Fruit fly (Drosophila melanogaster) whole organism, embryonic: ENCODE results near the gene UQCR-C2.
A peak's percentile ranks its signal among the peaks of the same experiment; 100 is the strongest.

Source experiments
- B-H2 ChIP-seq: fragments of 200-800 bp; sonication (Bioruptor generic); optimal IDR thresholded peaks from 2 replicates; lab custom pipeline; 2018; ENCODE audit warnings: missing biosample characterization, mild to moderate bottlenecking, missing genetic modification characterization
- BEAF-32 ChIP-seq: fragments of 200-800 bp; sonication (Bioruptor generic); optimal IDR thresholded peaks from 3 replicates; lab custom pipeline; 2017; ENCODE audit warnings: missing biosample characterization, missing genetic modification characterization, mild to moderate bottlenecking, moderate library complexity, missing genetic modification reagents
- CG10147 ChIP-seq: fragments of 200-800 bp; sonication (Bioruptor generic); optimal IDR thresholded peaks from 2 replicates; lab custom pipeline; 2019; ENCODE audit warnings: missing biosample characterization, mild to moderate bottlenecking, missing genetic modification characterization, moderate library complexity
- CG10366 ChIP-seq: fragments of 200-800 bp; sonication (Bioruptor generic); IDR thresholded peaks from 2 replicates; pipeline ENCODE4 v1.3.6; 2022; ENCODE audit warnings: missing biosample characterization, missing genetic modification characterization
- CG10543 ChIP-seq: fragments of 200-800 bp; sonication (Bioruptor generic); optimal IDR thresholded peaks from 3 replicates; lab custom pipeline; 2017; ENCODE audit warnings: missing biosample characterization, mild to moderate bottlenecking, missing genetic modification characterization, moderate library complexity
- CG10979 ChIP-seq: fragments of 200-800 bp; sonication (Bioruptor generic); optimal IDR thresholded peaks from 2 replicates; lab custom pipeline; 2018; ENCODE audit warnings: missing biosample characterization, mild to moderate bottlenecking, missing genetic modification characterization, moderate library complexity
- CG11560 ChIP-seq: fragments of 200-800 bp; sonication (Bioruptor generic); IDR thresholded peaks from 3 replicates; pipeline ENCODE4 v1.3.6; 2022; ENCODE audit warnings: missing biosample characterization, missing genetic modification characterization
- CG1233 ChIP-seq: fragments of 200-800 bp; sonication (Bioruptor generic); optimal IDR thresholded peaks from 4 replicates; lab custom pipeline; 2018; ENCODE audit warnings: missing biosample characterization, mild to moderate bottlenecking, missing genetic modification characterization
- CG13624 ChIP-seq: fragments of 200-800 bp; sonication (Bioruptor generic); optimal IDR thresholded peaks from 2 replicates; lab custom pipeline; 2016; ENCODE audit warnings: missing biosample characterization, missing genetic modification characterization
- CG15269 ChIP-seq: fragments of 200-800 bp; sonication (Bioruptor generic); optimal IDR thresholded peaks from 2 replicates; lab custom pipeline; 2018; ENCODE audit warnings: missing biosample characterization, mild to moderate bottlenecking, missing genetic modification characterization, moderate library complexity
- CG15696 ChIP-seq: fragments of 200-800 bp; sonication (Bioruptor generic); optimal IDR thresholded peaks from 2 replicates; lab custom pipeline; 2019; ENCODE audit warnings: missing biosample characterization, mild to moderate bottlenecking, missing genetic modification characterization, moderate library complexity
- CG1602 ChIP-seq: fragments of 200-800 bp; sonication (Bioruptor generic); optimal IDR thresholded peaks from 3 replicates; lab custom pipeline; 2016; ENCODE audit warnings: missing biosample characterization, missing genetic modification characterization
- CG1603 ChIP-seq: fragments of 200-800 bp; sonication (Bioruptor generic); optimal IDR thresholded peaks from 2 replicates; lab custom pipeline; 2019; ENCODE audit warnings: missing biosample characterization, mild to moderate bottlenecking, missing genetic modification characterization, moderate library complexity
- CG17186 ChIP-seq: fragments of 200-800 bp; sonication (Bioruptor generic); optimal IDR thresholded peaks from 3 replicates; lab custom pipeline; 2017; ENCODE audit warnings: missing biosample characterization, missing genetic modification reagents, missing genetic modification characterization
- CG18619 ChIP-seq: fragments of 200-800 bp; sonication (Bioruptor generic); optimal IDR thresholded peaks from 3 replicates; lab custom pipeline; 2017; ENCODE audit warnings: missing biosample characterization, mild to moderate bottlenecking, missing genetic modification characterization
- CG18764 ChIP-seq: fragments of 200-800 bp; sonication (Bioruptor generic); optimal IDR thresholded peaks from 3 replicates; lab custom pipeline; 2016; ENCODE audit warnings: missing biosample characterization, missing genetic modification characterization
- CG2120 ChIP-seq: fragments of 200-800 bp; sonication (Bioruptor generic); optimal IDR thresholded peaks from 3 replicates; lab custom pipeline; 2016; ENCODE audit warnings: missing biosample characterization, missing genetic modification characterization
- CG2678 ChIP-seq: fragments of 200-800 bp; sonication (Bioruptor generic); optimal IDR thresholded peaks from 3 replicates; lab custom pipeline; 2019; ENCODE audit warnings: missing biosample characterization, mild to moderate bottlenecking, missing genetic modification characterization, moderate library complexity
- CG32767 ChIP-seq: fragments of 200-800 bp; sonication (Bioruptor generic); IDR thresholded peaks from 2 replicates; pipeline ENCODE4 v1.3.6; 2022; ENCODE audit warnings: missing biosample characterization, missing genetic modification characterization
- CG6854 ChIP-seq: fragments of 200-800 bp; sonication (Bioruptor generic); optimal IDR thresholded peaks from 3 replicates; lab custom pipeline; 2017; ENCODE audit warnings: missing biosample characterization, mild to moderate bottlenecking, missing genetic modification characterization
- CG8290 ChIP-seq, 3 experiments: fragments of 200-800 bp; sonication (Bioruptor generic); optimal IDR thresholded peaks; 2 replicates each; lab custom pipeline; 2016 to 2019; ENCODE audit warnings: missing biosample characterization in 3 of 3, missing genetic modification characterization in 3 of 3, mild to moderate bottlenecking in 2 of 3, moderate library complexity in 1 of 3
- CG8388 ChIP-seq: fragments of 200-800 bp; sonication (Bioruptor generic); optimal IDR thresholded peaks from 2 replicates; lab custom pipeline; 2019; ENCODE audit warnings: missing biosample characterization, mild to moderate bottlenecking, missing genetic modification characterization, moderate library complexity
- CG9437 ChIP-seq: fragments of 200-800 bp; sonication (Bioruptor generic); optimal IDR thresholded peaks from 2 replicates; lab custom pipeline; 2018; ENCODE audit warnings: missing biosample characterization, mild to moderate bottlenecking, missing genetic modification characterization
- CG9727 ChIP-seq: fragments of 200-800 bp; sonication (Bioruptor generic); optimal IDR thresholded peaks from 3 replicates; lab custom pipeline; 2017; ENCODE audit warnings: missing biosample characterization, mild to moderate bottlenecking, missing genetic modification characterization
- Chrac-16 ChIP-seq: fragments of 200-800 bp; sonication (Bioruptor generic); optimal IDR thresholded peaks from 3 replicates; lab custom pipeline; 2016; ENCODE audit warnings: missing biosample characterization, missing genetic modification characterization
- Dip3 ChIP-seq: fragments of 200-800 bp; sonication (Bioruptor generic); optimal IDR thresholded peaks from 3 replicates; lab custom pipeline; 2016; ENCODE audit warnings: missing biosample characterization, missing genetic modification characterization
- Dp ChIP-seq: fragments of 200-800 bp; sonication (Bioruptor generic); optimal IDR thresholded peaks from 2 replicates; lab custom pipeline; 2018; ENCODE audit warnings: missing biosample characterization, mild to moderate bottlenecking, missing genetic modification characterization, moderate library complexity
- E2f1 ChIP-seq: fragments of 200-800 bp; sonication (Bioruptor generic); IDR thresholded peaks from 2 replicates; pipeline ENCODE4 v1.3.6; 2022; ENCODE audit warnings: missing biosample characterization, missing genetic modification characterization
- Gug ChIP-seq: fragments of 200-800 bp; sonication (Bioruptor generic); IDR thresholded peaks from 4 replicates; pipeline ENCODE4 v1.3.6; 2022; ENCODE audit warnings: missing biosample characterization, missing genetic modification characterization
- Hmr ChIP-seq: fragments of 200-800 bp; sonication (Bioruptor generic); optimal IDR thresholded peaks from 3 replicates; lab custom pipeline; 2017; ENCODE audit warnings: mild to moderate bottlenecking, missing biosample characterization, missing genetic modification reagents, missing genetic modification characterization
- Max ChIP-seq: fragments of 200-800 bp; sonication (Bioruptor generic); optimal IDR thresholded peaks from 2 replicates; lab custom pipeline; 2016; ENCODE audit warnings: missing biosample characterization, mild to moderate bottlenecking, missing genetic modification characterization
- Meics ChIP-seq: fragments of 200-800 bp; sonication (Bioruptor generic); optimal IDR thresholded peaks from 2 replicates; lab custom pipeline; 2017; ENCODE audit warnings: missing biosample characterization, mild to moderate bottlenecking, missing genetic modification characterization
- Myb ChIP-seq: fragments of 200-800 bp; sonication (Bioruptor generic); optimal IDR thresholded peaks from 2 replicates; lab custom pipeline; 2016; ENCODE audit warnings: missing biosample characterization, missing genetic modification characterization
- Pdp1 ChIP-seq, 2 experiments: fragments of 200-800 bp; sonication (Bioruptor generic); optimal IDR thresholded peaks; 3 replicates each; lab custom pipeline; 2016; ENCODE audit warnings: missing biosample characterization in 2 of 2, missing genetic modification characterization in 2 of 2, mild to moderate bottlenecking in 1 of 2, moderate library complexity in 1 of 2
- Sox102F ChIP-seq: fragments of 200-800 bp; sonication (Bioruptor generic); optimal IDR thresholded peaks from 2 replicates; lab custom pipeline; 2018; ENCODE audit warnings: missing biosample characterization, mild to moderate bottlenecking, missing genetic modification characterization, moderate library complexity
- Sry-δ ChIP-seq: fragments of 200-800 bp; sonication (Bioruptor generic); optimal IDR thresholded peaks from 2 replicates; lab custom pipeline; 2016; ENCODE audit warnings: missing biosample characterization, missing genetic modification characterization
- Vsx1 ChIP-seq: fragments of 200-800 bp; sonication (Bioruptor generic); optimal IDR thresholded peaks from 2 replicates; lab custom pipeline; 2017; ENCODE audit warnings: missing biosample characterization, mild to moderate bottlenecking, missing genetic modification characterization, missing genetic modification reagents
- dm ChIP-seq: fragments of 200-800 bp; sonication (Bioruptor generic); optimal IDR thresholded peaks from 3 replicates; lab custom pipeline; 2016; ENCODE audit warnings: missing biosample characterization, missing genetic modification characterization
- dpn ChIP-seq, 2 experiments: fragments of 200-800 bp; sonication (Bioruptor generic); optimal IDR thresholded peaks; 3 replicates each; lab custom pipeline; 2016; ENCODE audit warnings: missing biosample characterization in 2 of 2, missing genetic modification characterization in 2 of 2
- gem ChIP-seq: fragments of 200-800 bp; sonication (Bioruptor generic); optimal IDR thresholded peaks from 2 replicates; lab custom pipeline; 2019; ENCODE audit warnings: missing biosample characterization, mild to moderate bottlenecking, missing genetic modification characterization, moderate library complexity
- gfzf ChIP-seq: fragments of 200-800 bp; sonication (Bioruptor generic); optimal IDR thresholded peaks from 2 replicates; lab custom pipeline; 2016; ENCODE audit warnings: missing biosample characterization, mild to moderate bottlenecking, missing genetic modification characterization, moderate library complexity
- grau ChIP-seq: fragments of 200-800 bp; optimal IDR thresholded peaks from 3 replicates; lab custom pipeline; 2019; ENCODE audit warnings: missing biosample characterization, mild to moderate bottlenecking, missing genetic modification characterization, moderate library complexity
- ham ChIP-seq: fragments of 200-800 bp; sonication (Bioruptor generic); IDR thresholded peaks from 2 replicates; pipeline ENCODE4 v1.3.6; 2022; ENCODE audit warnings: missing biosample characterization, missing genetic modification characterization
- lilli ChIP-seq: fragments of 200-800 bp; sonication (Bioruptor generic); optimal IDR thresholded peaks from 3 replicates; lab custom pipeline; 2016; ENCODE audit warnings: missing biosample characterization, missing genetic modification characterization
- nmo ChIP-seq: fragments of 200-800 bp; sonication (Bioruptor generic); optimal IDR thresholded peaks from 2 replicates; lab custom pipeline; 2018; ENCODE audit warnings: missing biosample characterization, mild to moderate bottlenecking, missing genetic modification characterization, moderate library complexity
- sd ChIP-seq: fragments of 200-800 bp; sonication (Bioruptor generic); optimal IDR thresholded peaks from 3 replicates; lab custom pipeline; 2018; ENCODE audit warnings: missing biosample characterization, mild to moderate bottlenecking, missing genetic modification characterization, moderate library complexity
- sug ChIP-seq: fragments of 200-800 bp; optimal IDR thresholded peaks from 2 replicates; lab custom pipeline; 2019; ENCODE audit warnings: missing biosample characterization, mild to moderate bottlenecking, missing genetic modification characterization, moderate library complexity
- tin ChIP-seq: fragments of 200-800 bp; sonication (Bioruptor generic); optimal IDR thresholded peaks from 3 replicates; lab custom pipeline; 2016; ENCODE audit warnings: missing biosample characterization, missing genetic modification characterization
- trem ChIP-seq: fragments of 200-800 bp; optimal IDR thresholded peaks from 3 replicates; lab custom pipeline; 2019; ENCODE audit warnings: missing biosample characterization, mild to moderate bottlenecking, missing genetic modification characterization, moderate library complexity

Gene UQCR-C2

dm6 chr3L:16602736-16603144 lies 18.8 kb downstream of the UQCR-C2 start, which contains the start of gene Arts (continued):
- TF ChIP-seq lilli = peak; percentile 15
- TF ChIP-seq Dip3 (GFP tag; lab: Kevin White, UChicago) = no peak
- TF ChIP-seq gem (tag; lab: Kevin White, UChicago) = peak; percentile 45
- peak; percentile 9 for TF ChIP-seq CG1233
- peak; percentile 31 for TF ChIP-seq CG15269 (tag; lab: Kevin White, UChicago)
- TF ChIP-seq Hmr = peak; percentile 9
- TF ChIP-seq CG13624 = no peak
- peak; percentile 47 for TF ChIP-seq CG2678 (tag; lab: Kevin White, UChicago)
- no peak for TF ChIP-seq ham (GFP tag; lab: Robert Waterston, UW)
- no peak for TF ChIP-seq CG8290 (GFP tag; optimal IDR thresholded peaks at IDR 0.05; lab: Kevin White, UChicago)
- TF ChIP-seq CG8290 (tag; optimal IDR thresholded peaks at IDR 0.05; lab: Kevin White, UChicago) = peak in 1 of 2 experiments; percentile 32
- TF ChIP-seq CG15696 (tag; lab: Kevin White, UChicago) = peak; percentile 32
- peak; percentile 20 for TF ChIP-seq B-H2 (GFP tag; lab: Kevin White, UChicago)
- peak; percentile 46 for TF ChIP-seq CG2120 (GFP tag; lab: Kevin White, UChicago)
- TF ChIP-seq CG11560 = no peak
- peak; percentile 20 for TF ChIP-seq CG9437
- TF ChIP-seq CG17186 (GFP tag; lab: Kevin White, UChicago) = peak; percentile 36
- peak in 1 of 2 experiments; percentile 60 for TF ChIP-seq Pdp1 (GFP tag; optimal IDR thresholded peaks at IDR 0.05; lab: Kevin White, UChicago)
- peak; percentile 10 for TF ChIP-seq CG1602 (GFP tag; lab: Kevin White, UChicago)
- peak; percentile 8 for TF ChIP-seq tin (GFP tag; lab: Kevin White, UChicago)
- TF ChIP-seq dm (GFP tag; lab: Kevin White, UChicago) = peak; percentile 71
- no peak for TF ChIP-seq CG10366 (GFP tag; lab: Robert Waterston, UW)
- TF ChIP-seq Dp (GFP tag; lab: Kevin White, UChicago) = peak; percentile 58
- TF ChIP-seq CG18764 (GFP tag; lab: Kevin White, UChicago) = peak; percentile 44
- peak; percentile 14 for TF ChIP-seq CG8388 (GFP tag; lab: Kevin White, UChicago)
- TF ChIP-seq dpn (GFP tag; optimal IDR thresholded peaks at IDR 0.05; lab: Kevin White, UChicago) = peak in 1 of 2 experiments; percentile 7
- peak; percentile 53 for TF ChIP-seq trem (tag; lab: Kevin White, UChicago)
- peak; percentile 49 for TF ChIP-seq CG9727 (GFP tag; lab: Kevin White, UChicago)
- TF ChIP-seq CG1603 = peak; percentile 18
- TF ChIP-seq sug = peak; percentile 65
- no peak for TF ChIP-seq E2f1
- TF ChIP-seq CG6854 = no peak
- no peak for TF ChIP-seq CG18619 (GFP tag; lab: Kevin White, UChicago)
- peak; percentile 54 for TF ChIP-seq Max (GFP tag; lab: Kevin White, UChicago)
- peak; percentile 12; the same call in 1 of the 4 replicates for TF ChIP-seq Gug (GFP tag; lab: Robert Waterston, UW)
- TF ChIP-seq CG10147 = peak; percentile 43
- peak; percentile 15 for TF ChIP-seq Sox102F
- TF ChIP-seq Vsx1 (GFP tag; lab: Kevin White, UChicago) = peak; percentile 91
- TF ChIP-seq CG10543 (GFP tag; lab: Kevin White, UChicago) = peak; percentile 56
- peak; percentile 49 for TF ChIP-seq nmo (GFP tag; lab: Kevin White, UChicago)
- TF ChIP-seq gfzf (GFP tag; lab: Kevin White, UChicago) = peak; percentile 9
- peak; percentile 39 for TF ChIP-seq CG10979 (tag; lab: Kevin White, UChicago)
- TF ChIP-seq grau (tag; lab: Kevin White, UChicago) = peak; percentile 30
- TF ChIP-seq Chrac-16 (GFP tag; lab: Kevin White, UChicago) = peak; percentile 25
- peak; percentile 15 for TF ChIP-seq Meics (GFP tag; lab: Kevin White, UChicago)
- peak; percentile 11 for TF ChIP-seq Sry-δ (GFP tag; lab: Kevin White, UChicago)
- TF ChIP-seq BEAF-32 (GFP tag; lab: Kevin White, UChicago) = peak; percentile 31
- TF ChIP-seq CG32767 (GFP tag; lab: Robert Waterston, UW) = no peak
- TF ChIP-seq Myb (GFP tag; lab: Kevin White, UChicago) = peak; percentile 60
- peak; percentile 48 for TF ChIP-seq sd
